Worm (Caenorhabditis elegans) whole organism, late embryonic: ENCODE measurements around the gene T10B10.9.

Experiments
- ceh-19 ChIP-seq: fragments of 200-800 bp; sonication (Bioruptor generic); optimal IDR thresholded peaks from 2 replicates; lab custom pipeline; 2018; ENCODE audit warnings: mild to moderate bottlenecking, missing genetic modification characterization, missing compliant biosample characterization
- fax-1 ChIP-seq: sonication (generic microtip); optimal IDR thresholded peaks from 2 replicates; lab custom pipeline; 2016; ENCODE audit warnings: missing genotype, missing genetic modification characterization, missing compliant biosample characterization
- fkh-6 ChIP-seq: sonication (generic microtip); optimal IDR thresholded peaks from 2 replicates; lab custom pipeline; 2016; ENCODE audit warnings: missing genetic modification characterization, missing compliant biosample characterization
- pha-4 ChIP-seq: fragments of 150-350 bp; optimal IDR thresholded peaks from 2 replicates; lab custom pipeline; 2018; ENCODE audit warnings: missing biosample characterization, missing genetic modification reagents, missing genetic modification characterization
- pqm-1 ChIP-seq: sonication (generic microtip); optimal IDR thresholded peaks from 2 replicates; lab custom pipeline; 2016; ENCODE audit warnings: missing genetic modification characterization, missing compliant biosample characterization

- no peak for TF ChIP-seq pha-4 (tag; lab: Kevin White, UChicago)
- no peak for TF ChIP-seq ceh-19 (GFP tag; lab: Kevin White, UChicago)
- no peak for TF ChIP-seq fkh-6 (tag; lab: Kevin White, UChicago)
- TF ChIP-seq pqm-1 (tag; lab: Kevin White, UChicago) = no peak
- TF ChIP-seq fax-1 (tag; lab: Kevin White, UChicago) = no peak
Observed at ce11 chrX:15128184-15128583, 36.0 kb upstream of the T10B10.9 start.
